Fruit fly (Drosophila melanogaster): ENCODE results near the gene CG33272.

DNA sequence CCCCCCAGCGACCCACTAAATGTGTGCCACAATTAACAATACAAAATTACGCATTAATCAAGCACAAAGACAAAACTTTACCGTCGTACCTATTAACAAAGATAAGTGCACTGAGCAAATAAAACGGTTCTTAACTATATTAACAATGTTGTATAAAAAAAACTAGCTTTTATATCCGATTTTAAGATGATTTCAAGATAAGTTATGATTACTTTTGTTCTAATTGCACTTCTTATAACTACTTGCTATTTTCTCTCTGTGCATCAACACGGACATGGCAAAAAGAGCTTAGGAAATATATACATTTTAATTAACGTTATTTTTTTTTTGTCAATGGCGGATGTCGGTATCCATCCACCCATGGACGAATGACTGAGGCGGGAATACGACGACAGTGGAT, 25.7 kb upstream of the CG33272 start:
- TF ChIP-seq fru (GFP tag; optimal IDR thresholded peaks at IDR 0.05), result no peak
- TF ChIP-seq jim (GFP tag; optimal IDR thresholded peaks at IDR 0.05), result no peak
- TF ChIP-seq Vsx2 (GFP tag; optimal IDR thresholded peaks at IDR 0.05; ENCODE audit: partially characterized antibody), result no peak
- no peak for TF ChIP-seq psq (GFP tag; optimal IDR thresholded peaks at IDR 0.05)
- TF ChIP-seq CrebA (GFP tag; optimal IDR thresholded peaks at IDR 0.05; ENCODE audit: borderline replicate concordance), result no peak
- TF ChIP-seq usp (GFP tag; optimal IDR thresholded peaks at IDR 0.05), result no peak
- no peak for TF ChIP-seq lola (GFP tag; optimal IDR thresholded peaks at IDR 0.05)

Measured in whole organism, wandering third instar larva.